Worm (Caenorhabditis elegans): ENCODE measurements around the gene gadr-3.

ce11 chrIII:6297599-6297998 lies 11.8 kb upstream of the gadr-3 start:
- TF ChIP-seq lin-13 (tag; optimal IDR thresholded peaks at IDR 0.05) (no peak), snpc-4 (tag; optimal IDR thresholded peaks at IDR 0.05) (no peak), unc-62 (GFP tag; optimal IDR thresholded peaks at IDR 0.05) (no peak), elt-1 (tag; optimal IDR thresholded peaks at IDR 0.05; ENCODE audit: borderline replicate concordance, insufficient read depth) (no peak), mep-1 (tag; optimal IDR thresholded peaks at IDR 0.05) (no peak), bed-3 (GFP tag; optimal IDR thresholded peaks at IDR 0.05) (no peak), elt-3 (tag; optimal IDR thresholded peaks at IDR 0.05) (no peak), unc-39 (tag; optimal IDR thresholded peaks at IDR 0.05) (no peak), ztf-11 (tag; optimal IDR thresholded peaks at IDR 0.05) (no peak), tbx-8 (GFP tag; optimal IDR thresholded peaks at IDR 0.05) (no peak), nhr-76 (tag; optimal IDR thresholded peaks at IDR 0.05) (no peak), zip-8 (tag; optimal IDR thresholded peaks at IDR 0.05) (no peak), lsy-2 (tag; optimal IDR thresholded peaks at IDR 0.05) (no peak), nhr-237 (tag; optimal IDR thresholded peaks at IDR 0.05) (no peak)

Data from whole organism, mixed stage, embryonic.